Worm (Caenorhabditis elegans) whole organism, L4/young adult: ENCODE measurements around the gene clec-88.

ENCODE experiments used
- W03F9.2 ChIP-seq: fragments of 150-350 bp; optimal IDR thresholded peaks from 2 replicates; lab custom pipeline; 2014; ENCODE audit warnings: missing biosample characterization, missing genetic modification characterization
- dao-5 ChIP-seq: sonication (generic microtip); optimal IDR thresholded peaks from 2 replicates; lab custom pipeline; 2016; ENCODE audit warnings: missing genotype, missing genetic modification characterization, moderate library complexity, missing compliant biosample characterization
- him-1 ChIP-seq: sonication (generic microtip); optimal IDR thresholded peaks from 2 replicates; lab custom pipeline; 2016; ENCODE audit warnings: missing genotype, missing genetic modification reagents, missing genetic modification characterization, missing compliant biosample characterization

DNA sequence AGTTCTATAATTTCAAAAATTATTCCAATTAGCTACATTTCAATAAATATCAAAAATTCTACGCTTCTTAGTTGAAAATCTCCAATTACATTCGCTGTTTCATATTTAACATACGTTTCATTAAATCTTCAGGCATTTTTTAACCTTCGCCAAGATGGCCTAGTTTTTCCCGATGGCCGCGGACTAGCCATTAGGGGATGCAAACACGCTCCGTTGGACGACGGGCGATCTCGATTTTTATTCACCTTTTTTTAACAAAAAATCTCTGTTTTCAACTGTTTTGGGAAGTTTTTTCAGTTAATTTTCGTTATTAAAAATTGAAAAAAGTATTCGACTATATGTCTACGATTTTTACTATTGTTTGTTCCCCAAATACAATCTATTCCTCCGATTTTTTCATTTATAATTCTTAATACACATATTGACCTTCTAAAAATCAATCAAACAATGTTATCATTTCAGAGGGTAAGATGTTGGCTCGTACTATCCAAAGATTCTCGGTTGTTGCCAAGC lies 17.7 kb downstream of the clec-88 start, which contains the start of gene F58F12.1:
- TF ChIP-seq W03F9.2 (tag; lab: Kevin White, UChicago) (peak; percentile 83), dao-5 (tag; lab: Kevin White, UChicago) (no peak), him-1 (tag; lab: Kevin White, UChicago) (peak; percentile 30)
